Worm (Caenorhabditis elegans): ENCODE results near the gene T19E7.6.

The T19E7.6 gene

DNA sequence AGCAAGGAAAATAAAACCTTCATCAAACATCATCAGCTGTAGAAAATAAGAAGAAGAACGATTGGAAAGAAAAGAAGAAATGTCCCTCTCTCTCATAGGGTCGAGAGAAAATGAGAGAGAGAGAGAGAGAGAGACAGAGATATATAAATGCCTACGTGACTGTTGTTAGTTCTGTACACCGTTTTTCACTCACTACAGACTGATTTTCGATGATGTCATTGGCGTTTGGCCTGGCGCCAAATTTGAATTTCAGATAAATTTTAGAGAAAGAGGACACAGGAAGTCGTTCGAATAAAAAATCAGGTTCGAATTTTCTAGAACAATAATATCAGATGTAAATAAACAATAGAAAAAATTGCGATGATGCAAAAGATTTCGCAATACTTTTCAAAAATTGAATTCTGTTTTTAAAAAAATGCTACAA is 13.3 kb downstream of the T19E7.6 start:
- TF ChIP-seq hmg-11 (tag; optimal IDR thresholded peaks at IDR 0.05): no peak
- TF ChIP-seq lsy-12 (tag; optimal IDR thresholded peaks at IDR 0.05): peak; percentile 36
- no peak for TF ChIP-seq fos-1 (tag; optimal IDR thresholded peaks at IDR 0.05)
- TF ChIP-seq nhr-25 (tag; optimal IDR thresholded peaks at IDR 0.05): peak; percentile 84
- TF ChIP-seq nhr-12 (tag; optimal IDR thresholded peaks at IDR 0.05): no peak
- TF ChIP-seq pha-4 (tag; optimal IDR thresholded peaks at IDR 0.05): peak; percentile 24
- no peak for TF ChIP-seq snpc-4 (tag; optimal IDR thresholded peaks at IDR 0.05)
- no peak for TF ChIP-seq unc-62 (GFP tag; optimal IDR thresholded peaks at IDR 0.05)
- TF ChIP-seq elt-3 (tag; optimal IDR thresholded peaks at IDR 0.05): peak in 1 of 3 experiments; percentile 5
- no peak for TF ChIP-seq sea-2 (GFP tag; optimal IDR thresholded peaks at IDR 0.05)
- TF ChIP-seq jun-1 (tag; optimal IDR thresholded peaks at IDR 0.05): peak; percentile 66
- TF ChIP-seq nhr-76 (tag; optimal IDR thresholded peaks at IDR 0.05): no peak
- no peak for TF ChIP-seq zag-1 (tag; optimal IDR thresholded peaks at IDR 0.05)
- no peak for TF ChIP-seq ama-1 (optimal IDR thresholded peaks at IDR 0.05)
- no peak for TF ChIP-seq ztf-4 (tag; optimal IDR thresholded peaks at IDR 0.05)
- no peak for TF ChIP-seq ZK546.5 (tag; optimal IDR thresholded peaks at IDR 0.05)
- TF ChIP-seq nhr-43 (tag; optimal IDR thresholded peaks at IDR 0.05; ENCODE audit: poor library complexity, severe bottlenecking): peak; percentile 87
- TF ChIP-seq unc-39 (tag; optimal IDR thresholded peaks at IDR 0.05): no peak
- peak; percentile 72 for TF ChIP-seq pqm-1 (tag; optimal IDR thresholded peaks at IDR 0.05)
- no peak for TF ChIP-seq fkh-2 (tag; optimal IDR thresholded peaks at IDR 0.05)
- TF ChIP-seq ceh-28 (tag; optimal IDR thresholded peaks at IDR 0.05): no peak
- peak; percentile 29 for TF ChIP-seq egl-27 (tag; optimal IDR thresholded peaks at IDR 0.05)
- TF ChIP-seq R02D3.7 (tag; optimal IDR thresholded peaks at IDR 0.05): peak; percentile 49
- TF ChIP-seq nhr-23 (tag; optimal IDR thresholded peaks at IDR 0.05): peak; percentile 87
- no peak for TF ChIP-seq egl-5 (tag; optimal IDR thresholded peaks at IDR 0.05)
- TF ChIP-seq nhr-11 (tag; optimal IDR thresholded peaks at IDR 0.05): no peak
- TF ChIP-seq nhr-67 (tag; optimal IDR thresholded peaks at IDR 0.05): no peak
- peak; percentile 94 for TF ChIP-seq lin-15B (tag; optimal IDR thresholded peaks at IDR 0.05)
- no peak for TF ChIP-seq elt-1 (tag; optimal IDR thresholded peaks at IDR 0.05)
- TF ChIP-seq nhr-77 (tag; optimal IDR thresholded peaks at IDR 0.05): no peak
- no peak for TF ChIP-seq daf-12 (tag; optimal IDR thresholded peaks at IDR 0.05)
- peak; percentile 51 for TF ChIP-seq elt-2 (tag; optimal IDR thresholded peaks at IDR 0.05)
- peak; percentile 46 for TF ChIP-seq nfya-1 (tag; optimal IDR thresholded peaks at IDR 0.05; ENCODE audit: insufficient read depth)
- TF ChIP-seq tbx-2 (tag; optimal IDR thresholded peaks at IDR 0.05): no peak
- no peak for TF ChIP-seq ztf-11 (tag; optimal IDR thresholded peaks at IDR 0.05)
- no peak for TF ChIP-seq skn-1 (tag; optimal IDR thresholded peaks at IDR 0.05)
- no peak for TF ChIP-seq ceh-82 (tag; optimal IDR thresholded peaks at IDR 0.05)
- TF ChIP-seq mml-1 (tag; optimal IDR thresholded peaks at IDR 0.05): no peak
- TF ChIP-seq lin-39 (tag; optimal IDR thresholded peaks at IDR 0.05): no peak
- no peak for TF ChIP-seq mdl-1 (tag; optimal IDR thresholded peaks at IDR 0.05)
- no peak for TF ChIP-seq nhr-28 (tag; optimal IDR thresholded peaks at IDR 0.05)
- TF ChIP-seq eor-1 (tag; optimal IDR thresholded peaks at IDR 0.05): no peak
- TF ChIP-seq ceh-9 (tag; optimal IDR thresholded peaks at IDR 0.05): no peak
- TF ChIP-seq nhr-237 (tag; optimal IDR thresholded peaks at IDR 0.05): no peak
- no peak for TF ChIP-seq fkh-10 (GFP tag; optimal IDR thresholded peaks at IDR 0.05)
- TF ChIP-seq aly-2 (tag; optimal IDR thresholded peaks at IDR 0.05): no peak
- no peak for TF ChIP-seq ceh-16 (tag; optimal IDR thresholded peaks at IDR 0.05)

ce11 chrIV:5654693-5655092 is 14.6 kb downstream of the T19E7.6 start:
- TF ChIP-seq daf-12 (tag; optimal IDR thresholded peaks at IDR 0.05) (no peak), sea-2 (GFP tag; optimal IDR thresholded peaks at IDR 0.05) (no peak), nhr-237 (tag; optimal IDR thresholded peaks at IDR 0.05) (no peak), skn-1 (tag; optimal IDR thresholded peaks at IDR 0.05) (no peak), aly-2 (tag; optimal IDR thresholded peaks at IDR 0.05) (no peak), lsy-12 (tag; optimal IDR thresholded peaks at IDR 0.05) (no peak), ceh-9 (tag; optimal IDR thresholded peaks at IDR 0.05) (no peak), ceh-16 (tag; optimal IDR thresholded peaks at IDR 0.05) (no peak), fkh-2 (tag; optimal IDR thresholded peaks at IDR 0.05) (no peak), lin-15B (tag; optimal IDR thresholded peaks at IDR 0.05) (no peak), egl-27 (tag; optimal IDR thresholded peaks at IDR 0.05) (no peak), nhr-25 (tag; optimal IDR thresholded peaks at IDR 0.05) (no peak), fos-1 (tag; optimal IDR thresholded peaks at IDR 0.05) (no peak), mdl-1 (tag; optimal IDR thresholded peaks at IDR 0.05) (no peak)
